Worm (Caenorhabditis elegans) whole organism, early embryonic: ENCODE results near the gene nhr-136.

Source experiments
- B0310.2 ChIP-seq: sonication (generic microtip); optimal IDR thresholded peaks from 2 replicates; lab custom pipeline; 2016; ENCODE audit warnings: mild to moderate bottlenecking, missing genetic modification characterization, missing compliant biosample characterization
- F13C5.2 ChIP-seq: sonication (generic microtip); optimal IDR thresholded peaks from 2 replicates; lab custom pipeline; 2017; ENCODE audit warnings: mild to moderate bottlenecking, missing genetic modification characterization, inconsistent platforms, missing compliant biosample characterization
- aly-1 ChIP-seq: sonication (generic microtip); optimal IDR thresholded peaks from 2 replicates; lab custom pipeline; 2016; ENCODE audit warnings: missing genetic modification characterization, missing compliant biosample characterization
- ama-1 ChIP-seq: fragments of 150-350 bp; optimal IDR thresholded peaks from 2 replicates; lab custom pipeline; 2014
- ceh-13 ChIP-seq: fragments of 200-800 bp; sonication (Bioruptor generic); optimal IDR thresholded peaks from 2 replicates; lab custom pipeline; 2018; ENCODE audit warnings: mild to moderate bottlenecking, missing genetic modification characterization, missing compliant biosample characterization
- ceh-36 ChIP-seq: sonication (generic microtip); optimal IDR thresholded peaks from 2 replicates; lab custom pipeline; 2016; ENCODE audit warnings: missing genetic modification characterization, inconsistent platforms, missing compliant biosample characterization
- ets-7 ChIP-seq: sonication (generic microtip); optimal IDR thresholded peaks from 2 replicates; lab custom pipeline; 2016; ENCODE audit warnings: missing genotype, missing genetic modification characterization, missing compliant biosample characterization
- flt-1 ChIP-seq: fragments of 200-800 bp; sonication (Bioruptor generic); IDR thresholded peaks from 2 replicates; pipeline ENCODE4 v1.3.6; 2022; ENCODE audit warnings: missing genetic modification characterization, missing compliant biosample characterization
- hmbx-1 ChIP-seq: sonication (generic microtip); optimal IDR thresholded peaks from 2 replicates; lab custom pipeline; 2016; ENCODE audit warnings: mild to moderate bottlenecking, missing genetic modification characterization, missing compliant biosample characterization
- hmg-4 ChIP-seq: fragments of 200-800 bp; sonication (Bioruptor generic); optimal IDR thresholded peaks from 2 replicates; lab custom pipeline; 2018; ENCODE audit warnings: mild to moderate bottlenecking, missing genetic modification characterization, missing compliant biosample characterization
- hnd-1 ChIP-seq: sonication (generic microtip); optimal IDR thresholded peaks from 2 replicates; lab custom pipeline; 2016; ENCODE audit warnings: missing genetic modification characterization, missing compliant biosample characterization
- pes-1 ChIP-seq: fragments of 200-800 bp; sonication (Bioruptor generic); IDR thresholded peaks from 2 replicates; pipeline ENCODE4 v1.3.6; 2022; ENCODE audit warnings: missing genetic modification reagents, missing genetic modification characterization, missing compliant biosample characterization
- scrt-1 ChIP-seq: fragments of 200-800 bp; sonication (Bioruptor generic); IDR thresholded peaks from 2 replicates; pipeline ENCODE4 v1.3.6; 2022; ENCODE audit warnings: missing genetic modification characterization, missing compliant biosample characterization
- sea-1 ChIP-seq: fragments of 200-800 bp; sonication (Bioruptor generic); conservative IDR thresholded peaks from 2 replicates; pipeline ENCODE4 v1.3.6; 2022; ENCODE audit warnings: missing genetic modification characterization, missing compliant biosample characterization
- tbx-11 ChIP-seq: fragments of 200-800 bp; sonication (Bioruptor generic); IDR thresholded peaks from 2 replicates; pipeline ENCODE4 v1.3.6; 2022; ENCODE audit warnings: missing genetic modification characterization, missing compliant biosample characterization
- tbx-37 ChIP-seq: fragments of 200-800 bp; sonication (Bioruptor generic); conservative IDR thresholded peaks from 2 replicates; pipeline ENCODE4 v1.3.6; 2022; ENCODE audit warnings: missing genetic modification reagents, missing genetic modification characterization, missing compliant biosample characterization
- tra-4 ChIP-seq: sonication (generic microtip); optimal IDR thresholded peaks from 2 replicates; lab custom pipeline; 2017; ENCODE audit warnings: missing genetic modification characterization, missing compliant biosample characterization

The nhr-136 gene

ce11 chrV:12094030-12094429 is 12.9 kb upstream of the nhr-136 start, which contains the start of gene nhr-208:
TSS of gene nhr-208 (plus strand) at chrV:12094317.
- TF ChIP-seq aly-1 (tag; lab: Kevin White, UChicago) (no peak), B0310.2 (tag; lab: Kevin White, UChicago) (no peak), flt-1 (GFP tag; lab: Robert Waterston, UW) (no peak), pes-1 (no peak), ets-7 (no peak), scrt-1 (no peak), sea-1 (no peak), hmg-4 (no peak)

- TF ChIP-seq F13C5.2 (tag; lab: Kevin White, UChicago) (no peak), ets-7 (no peak), tbx-37 (GFP tag; lab: Robert Waterston, UW) (no peak), aly-1 (tag; lab: Kevin White, UChicago) (no peak), ama-1 (lab: Kevin White, UChicago) (no peak), hmbx-1 (tag; lab: Kevin White, UChicago) (no peak), tra-4 (tag; lab: Kevin White, UChicago) (no peak), B0310.2 (tag; lab: Kevin White, UChicago) (no peak), ceh-13 (GFP tag; lab: Kevin White, UChicago) (no peak), hnd-1 (tag; lab: Kevin White, UChicago) (no peak), pes-1 (no peak), ceh-36 (tag; lab: Kevin White, UChicago) (no peak), hmg-4 (no peak), tbx-11 (GFP tag; lab: Robert Waterston, UW) (no peak), scrt-1 (no peak), flt-1 (GFP tag; lab: Robert Waterston, UW) (no peak), sea-1 (no peak)
Observed at ce11 chrV:12095865-12096264, 11.1 kb upstream of the nhr-136 start, which contains the start of gene nhr-207. TSS of gene nhr-207 (plus strand) at chrV:12096146.

ce11 chrV:12098123-12098522 is 8.8 kb upstream of the nhr-136 start, which contains the start of gene nhr-209:
TSS of gene nhr-209 (plus strand) at chrV:12098149.
- TF ChIP-seq tra-4 (tag; lab: Kevin White, UChicago), result no peak
- TF ChIP-seq ets-7, result no peak
- no peak for TF ChIP-seq pes-1
- TF ChIP-seq aly-1 (tag; lab: Kevin White, UChicago), result no peak

ce11 chrV:12100794-12101343 is 6.1 kb upstream of the nhr-136 start, which contains the start of gene nhr-154:
TSS of gene nhr-154 (plus strand) at chrV:12101293.
- TF ChIP-seq ama-1 (lab: Kevin White, UChicago), result no peak
- no peak for TF ChIP-seq aly-1 (tag; lab: Kevin White, UChicago)

ce11 chrV:12103920-12104319 is 3.0 kb upstream of the nhr-136 start, which contains the start of gene nhr-153:
TSS of gene nhr-153 (plus strand) at chrV:12104220.
- TF ChIP-seq flt-1 (GFP tag; lab: Robert Waterston, UW) (no peak), hmg-4 (no peak), hmbx-1 (tag; lab: Kevin White, UChicago) (no peak), ets-7 (no peak), hnd-1 (tag; lab: Kevin White, UChicago) (no peak), tbx-11 (GFP tag; lab: Robert Waterston, UW) (no peak), tbx-37 (GFP tag; lab: Robert Waterston, UW) (no peak), B0310.2 (tag; lab: Kevin White, UChicago) (no peak), sea-1 (no peak), pes-1 (no peak), ceh-36 (tag; lab: Kevin White, UChicago) (no peak), F13C5.2 (tag; lab: Kevin White, UChicago) (no peak), tra-4 (tag; lab: Kevin White, UChicago) (no peak), scrt-1 (no peak), aly-1 (tag; lab: Kevin White, UChicago) (no peak), ceh-13 (GFP tag; lab: Kevin White, UChicago) (no peak), ama-1 (lab: Kevin White, UChicago) (no peak)

ce11 chrV:12111452-12111851 is 4.5 kb downstream of the nhr-136 start, which contains the start of gene lhpp-1:
TSS of gene lhpp-1 (minus strand) at chrV:12111805.
- TF ChIP-seq flt-1 (GFP tag; lab: Robert Waterston, UW), result no peak
- TF ChIP-seq ets-7, result no peak
- no peak for TF ChIP-seq B0310.2 (tag; lab: Kevin White, UChicago)
- no peak for TF ChIP-seq tbx-37 (GFP tag; lab: Robert Waterston, UW)
- no peak for TF ChIP-seq ama-1 (lab: Kevin White, UChicago)
- no peak for TF ChIP-seq ceh-13 (GFP tag; lab: Kevin White, UChicago)
- no peak for TF ChIP-seq aly-1 (tag; lab: Kevin White, UChicago)
- no peak for TF ChIP-seq hmg-4
- TF ChIP-seq ceh-36 (tag; lab: Kevin White, UChicago), result no peak
- TF ChIP-seq hnd-1 (tag; lab: Kevin White, UChicago), result no peak

- no peak for TF ChIP-seq tbx-37 (GFP tag; lab: Robert Waterston, UW)
- no peak for TF ChIP-seq sea-1
- TF ChIP-seq hmbx-1 (tag; lab: Kevin White, UChicago), result no peak
- TF ChIP-seq tra-4 (tag; lab: Kevin White, UChicago), result no peak
- no peak for TF ChIP-seq scrt-1
- no peak for TF ChIP-seq B0310.2 (tag; lab: Kevin White, UChicago)
- TF ChIP-seq tbx-11 (GFP tag; lab: Robert Waterston, UW), result no peak
- TF ChIP-seq hnd-1 (tag; lab: Kevin White, UChicago), result no peak
- no peak for TF ChIP-seq aly-1 (tag; lab: Kevin White, UChicago)
- TF ChIP-seq F13C5.2 (tag; lab: Kevin White, UChicago), result no peak
- no peak for TF ChIP-seq ceh-13 (GFP tag; lab: Kevin White, UChicago)
- no peak for TF ChIP-seq pes-1
- no peak for TF ChIP-seq ceh-36 (tag; lab: Kevin White, UChicago)
- no peak for TF ChIP-seq flt-1 (GFP tag; lab: Robert Waterston, UW)
- no peak for TF ChIP-seq ets-7
- no peak for TF ChIP-seq hmg-4
- TF ChIP-seq ama-1 (lab: Kevin White, UChicago), result no peak
Observed at ce11 chrV:12113726-12114125, 6.8 kb downstream of the nhr-136 start.
